Fruit fly (Drosophila melanogaster) whole organism, embryonic: ENCODE data around the gene CG44000.
A peak's percentile ranks its signal among the peaks of the same experiment; 100 is the strongest.

Experiments used
- Atf6 ChIP-seq: fragments of 200-800 bp; sonication (Bioruptor generic); IDR thresholded peaks from 2 replicates; pipeline ENCODE4 v1.3.6; 2022; ENCODE audit warnings: missing biosample characterization, missing genetic modification characterization
- Awh ChIP-seq: fragments of 200-800 bp; sonication (Bioruptor generic); IDR thresholded peaks from 2 replicates; pipeline ENCODE4, ENCODE4 v1.3.6; 2022; ENCODE audit warnings: missing biosample characterization, missing genetic modification characterization
- Bgb ChIP-seq: fragments of 200-800 bp; sonication (Bioruptor generic); IDR thresholded peaks from 2 replicates; pipeline ENCODE4 v1.3.6; 2022; ENCODE audit warnings: missing biosample characterization, missing genetic modification characterization; ENCODE audit not compliant: partially characterized antibody
- Blimp-1 ChIP-seq: fragments of 200-800 bp; sonication (Bioruptor generic); optimal IDR thresholded peaks from 3 replicates; lab custom pipeline; 2018; ENCODE audit warnings: missing biosample characterization, missing genetic modification characterization, mild to moderate bottlenecking, moderate library complexity, missing genetic modification reagents
- CG10979 ChIP-seq: fragments of 200-800 bp; sonication (Bioruptor generic); optimal IDR thresholded peaks from 2 replicates; lab custom pipeline; 2018; ENCODE audit warnings: missing biosample characterization, mild to moderate bottlenecking, missing genetic modification characterization, moderate library complexity
- CG12299 ChIP-seq: fragments of 200-800 bp; sonication (Bioruptor generic); optimal IDR thresholded peaks from 2 replicates; lab custom pipeline; 2018; ENCODE audit warnings: missing biosample characterization, mild to moderate bottlenecking, missing genetic modification characterization
- CG14965 ChIP-seq: fragments of 200-800 bp; sonication (Bioruptor generic); optimal IDR thresholded peaks from 2 replicates; lab custom pipeline; 2016; ENCODE audit warnings: missing biosample characterization, missing genetic modification characterization, borderline replicate concordance
- CG15479 ChIP-seq: fragments of 200-800 bp; sonication (Bioruptor generic); optimal IDR thresholded peaks from 3 replicates; lab custom pipeline; 2019; ENCODE audit warnings: missing biosample characterization, mild to moderate bottlenecking, missing genetic modification characterization, moderate library complexity
- CG17612 ChIP-seq: fragments of 200-800 bp; sonication (Bioruptor generic); IDR thresholded peaks from 2 replicates; pipeline ENCODE4 v1.3.6; 2022; ENCODE audit warnings: missing biosample characterization, missing genetic modification characterization
- CG2875 ChIP-seq: fragments of 200-800 bp; sonication (Bioruptor generic); optimal IDR thresholded peaks from 2 replicates; lab custom pipeline; 2017; ENCODE audit warnings: missing biosample characterization, mild to moderate bottlenecking, missing genetic modification characterization, missing genetic modification reagents
- CG33557 ChIP-seq: fragments of 200-800 bp; sonication (Bioruptor generic); optimal IDR thresholded peaks from 2 replicates; lab custom pipeline; 2019; ENCODE audit warnings: missing biosample characterization, mild to moderate bottlenecking, missing genetic modification characterization, moderate library complexity
- CG3847 ChIP-seq: fragments of 200-800 bp; sonication (Bioruptor generic); IDR thresholded peaks from 2 replicates; pipeline ENCODE4 v1.3.6; 2022; ENCODE audit warnings: missing biosample characterization, missing genetic modification characterization
- CG4617 ChIP-seq: fragments of 200-800 bp; sonication (Bioruptor generic); optimal IDR thresholded peaks from 3 replicates; lab custom pipeline; 2016; ENCODE audit warnings: missing biosample characterization, missing genetic modification characterization, borderline replicate concordance
- CG4730 ChIP-seq: fragments of 200-800 bp; sonication (Bioruptor generic); IDR thresholded peaks from 2 replicates; pipeline ENCODE4 v1.3.6; 2022; ENCODE audit warnings: missing biosample characterization, missing genetic modification characterization
- CG6689 ChIP-seq: fragments of 200-800 bp; sonication (Bioruptor generic); IDR thresholded peaks from 2 replicates; pipeline ENCODE4 v1.3.6; 2022; ENCODE audit warnings: missing biosample characterization, missing genetic modification characterization
- CG7745 ChIP-seq: fragments of 200-800 bp; sonication (Bioruptor generic); optimal IDR thresholded peaks from 2 replicates; lab custom pipeline; 2018; ENCODE audit warnings: missing biosample characterization, mild to moderate bottlenecking, missing genetic modification characterization, moderate library complexity
- CG8388 ChIP-seq: fragments of 200-800 bp; sonication (Bioruptor generic); optimal IDR thresholded peaks from 2 replicates; lab custom pipeline; 2019; ENCODE audit warnings: missing biosample characterization, mild to moderate bottlenecking, missing genetic modification characterization, moderate library complexity
- CG9932 ChIP-seq: fragments of 200-800 bp; sonication (Bioruptor generic); IDR thresholded peaks from 2 replicates; pipeline ENCODE4 v1.3.6; 2022; ENCODE audit warnings: missing biosample characterization, missing genetic modification characterization
- CkIIα-i1 ChIP-seq: fragments of 200-800 bp; sonication (Bioruptor generic); IDR thresholded peaks from 2 replicates; pipeline ENCODE4 v1.3.6; 2022; ENCODE audit warnings: missing biosample characterization, missing genetic modification characterization
- E2f1 ChIP-seq: fragments of 200-800 bp; sonication (Bioruptor generic); IDR thresholded peaks from 2 replicates; pipeline ENCODE4 v1.3.6; 2022; ENCODE audit warnings: missing biosample characterization, missing genetic modification characterization
- GATAe ChIP-seq: fragments of 200-800 bp; sonication (Bioruptor generic); conservative IDR thresholded peaks from 2 replicates; pipeline ENCODE4 v1.3.6; 2022; ENCODE audit warnings: missing biosample characterization, missing genetic modification characterization
- HLHmδ ChIP-seq: fragments of 200-800 bp; sonication (Bioruptor generic); optimal IDR thresholded peaks from 2 replicates; lab custom pipeline; 2018; ENCODE audit warnings: missing biosample characterization, mild to moderate bottlenecking, missing genetic modification characterization, moderate library complexity
- Hand ChIP-seq: fragments of 200-800 bp; sonication (Bioruptor generic); optimal IDR thresholded peaks from 2 replicates; lab custom pipeline; 2017; ENCODE audit warnings: mild to moderate bottlenecking, missing biosample characterization, missing genetic modification reagents, missing genetic modification characterization
- Lpt ChIP-seq: fragments of >200 bp; optimal IDR thresholded peaks from 2 replicates; lab custom pipeline; 2018; ENCODE audit warnings: missing biosample characterization, missing genetic modification characterization
- MBD-R2 ChIP-seq: fragments of 200-800 bp; sonication (Bioruptor generic); IDR thresholded peaks from 2 replicates; pipeline ENCODE4 v1.3.6; 2022; ENCODE audit warnings: missing biosample characterization, missing genetic modification characterization
- NfI ChIP-seq: fragments of 200-800 bp; sonication (Bioruptor generic); optimal IDR thresholded peaks from 3 replicates; lab custom pipeline; 2018; ENCODE audit warnings: missing biosample characterization, mild to moderate bottlenecking, missing genetic modification characterization, moderate library complexity
- Sry-δ ChIP-seq: fragments of 200-800 bp; sonication (Bioruptor generic); optimal IDR thresholded peaks from 2 replicates; lab custom pipeline; 2016; ENCODE audit warnings: missing biosample characterization, missing genetic modification characterization
- TFAM ChIP-seq: fragments of 200-800 bp; sonication (Bioruptor generic); optimal IDR thresholded peaks from 2 replicates; lab custom pipeline; 2017; ENCODE audit warnings: missing biosample characterization, missing genetic modification characterization, inconsistent platforms
- ato ChIP-seq: fragments of 200-800 bp; sonication (Bioruptor generic); IDR thresholded peaks from 2 replicates; pipeline ENCODE4 v1.3.6; 2022; ENCODE audit warnings: missing biosample characterization, missing genetic modification characterization; ENCODE audit not compliant: partially characterized antibody
- bab2 ChIP-seq: fragments of 200-800 bp; sonication (Bioruptor generic); optimal IDR thresholded peaks from 2 replicates; lab custom pipeline; 2016; ENCODE audit warnings: missing biosample characterization, missing genetic modification characterization
- br ChIP-seq: fragments of >200 bp; optimal IDR thresholded peaks from 2 replicates; lab custom pipeline; 2017
- corto ChIP-seq: fragments of 200-800 bp; sonication (Bioruptor generic); optimal IDR thresholded peaks from 2 replicates; lab custom pipeline; 2016; ENCODE audit warnings: missing biosample characterization, mild to moderate bottlenecking, missing genetic modification characterization, moderate library complexity
- dmrt11E ChIP-seq: fragments of 200-800 bp; sonication (Bioruptor generic); optimal IDR thresholded peaks from 3 replicates; lab custom pipeline; 2018; ENCODE audit warnings: missing biosample characterization, mild to moderate bottlenecking, missing genetic modification characterization, moderate library complexity
- eve ChIP-seq, 2 experiments: fragments of >200 bp; optimal IDR thresholded peaks; 2 replicates each; lab custom pipeline; 2017; ENCODE audit warnings: missing biosample characterization in 2 of 2, missing genetic modification characterization in 2 of 2
- eyg ChIP-seq: fragments of 200-800 bp; sonication (Bioruptor generic); optimal IDR thresholded peaks from 3 replicates; lab custom pipeline; 2016; ENCODE audit warnings: missing biosample characterization, missing genetic modification characterization
- fd64A ChIP-seq: fragments of 200-800 bp; sonication (Bioruptor generic); optimal IDR thresholded peaks from 3 replicates; lab custom pipeline; 2018; ENCODE audit warnings: missing biosample characterization, mild to moderate bottlenecking, missing genetic modification characterization
- ftz-f1 ChIP-seq: fragments of 200-800 bp; sonication (Bioruptor generic); optimal IDR thresholded peaks from 2 replicates; lab custom pipeline; 2016; ENCODE audit warnings: missing biosample characterization, missing genetic modification characterization
- gt ChIP-seq: fragments of 200-800 bp; sonication (Bioruptor generic); IDR thresholded peaks from 2 replicates; pipeline ENCODE4 v1.3.6; 2022; ENCODE audit warnings: missing biosample characterization, missing genetic modification characterization
- hkb ChIP-seq, 2 experiments: fragments of 200-800 bp in 1 of 2; fragments of >200 bp in 1 of 2; sonication (Bioruptor generic) in 1 of 2; IDR thresholded peaks in 1 of 2; optimal IDR thresholded peaks in 1 of 2; 2 replicates each; pipeline versions ENCODE4 v1.3.6 to Lab custom; 2017 to 2022; ENCODE audit warnings: missing biosample characterization in 1 of 2, missing genetic modification characterization in 1 of 2
- insv ChIP-seq, 2 experiments: fragments of 200-800 bp; sonication (Bioruptor generic); optimal IDR thresholded peaks; 3 replicates each; lab custom pipeline; 2016 to 2018; ENCODE audit warnings: missing biosample characterization in 2 of 2, missing genetic modification characterization in 2 of 2
- nmo ChIP-seq: fragments of 200-800 bp; sonication (Bioruptor generic); optimal IDR thresholded peaks from 2 replicates; lab custom pipeline; 2018; ENCODE audit warnings: missing biosample characterization, mild to moderate bottlenecking, missing genetic modification characterization, moderate library complexity
- run ChIP-seq: fragments of 200-800 bp; sonication (Bioruptor generic); optimal IDR thresholded peaks from 3 replicates; lab custom pipeline; 2018; ENCODE audit warnings: missing biosample characterization, mild to moderate bottlenecking, missing genetic modification characterization
- sim ChIP-seq: fragments of 200-800 bp; sonication (Bioruptor generic); IDR thresholded peaks from 2 replicates; pipeline ENCODE4 v1.3.6; 2022; ENCODE audit warnings: missing biosample characterization, missing genetic modification characterization
- sima ChIP-seq: fragments of 200-800 bp; sonication (Bioruptor generic); optimal IDR thresholded peaks from 2 replicates; lab custom pipeline; 2016; ENCODE audit warnings: missing biosample characterization, missing genetic modification characterization
- stc ChIP-seq: fragments of 200-800 bp; sonication (Bioruptor generic); IDR thresholded peaks from 2 replicates; pipeline ENCODE4 v1.3.6; 2022; ENCODE audit warnings: missing biosample characterization, missing genetic modification characterization
- vvl ChIP-seq: fragments of 200-800 bp; sonication (Bioruptor generic); IDR thresholded peaks from 2 replicates; pipeline ENCODE4 v1.3.6; 2022; ENCODE audit warnings: missing biosample characterization, missing genetic modification characterization
- zen2 ChIP-seq: fragments of 200-800 bp; sonication (Bioruptor generic); IDR thresholded peaks from 3 replicates; pipeline ENCODE4 v1.3.6; 2022; ENCODE audit warnings: missing biosample characterization, missing genetic modification characterization; ENCODE audit not compliant: partially characterized antibody

CG44000 gene

dm6 chr2L:4996283-4996922 is 46.7 kb upstream of the CG44000 start:
- no peak for TF ChIP-seq bab2 (GFP tag; lab: Kevin White, UChicago)
- no peak for TF ChIP-seq CG4617
- TF ChIP-seq CG14965 (GFP tag; lab: Kevin White, UChicago), result no peak
- no peak for TF ChIP-seq CG17612 (GFP tag; lab: Robert Waterston, UW)
- TF ChIP-seq CG33557, result no peak
- TF ChIP-seq eyg (GFP tag; lab: Kevin White, UChicago), result no peak
- TF ChIP-seq vvl, result peak; percentile 51; the same call in 1 of the 2 replicates
- TF ChIP-seq fd64A (GFP tag; lab: Kevin White, UChicago), result no peak
- TF ChIP-seq CG4730 (GFP tag; lab: Robert Waterston, UW), result no peak
- no peak for TF ChIP-seq nmo (GFP tag; lab: Kevin White, UChicago)
- TF ChIP-seq Hand (GFP tag; lab: Kevin White, UChicago), result no peak
- TF ChIP-seq eve (GFP tag; optimal IDR thresholded peaks at IDR 0.05; lab: Kevin White, UChicago), result peak in 1 of 2 experiments; percentile 69
- TF ChIP-seq run (tag; lab: Kevin White, UChicago), result no peak
- no peak for TF ChIP-seq HLHmδ (GFP tag; lab: Kevin White, UChicago)
- TF ChIP-seq NfI (GFP tag; lab: Kevin White, UChicago), result no peak
- TF ChIP-seq CG15479 (GFP tag; lab: Kevin White, UChicago), result no peak
- TF ChIP-seq Atf6 (GFP tag; lab: Robert Waterston, UW), result no peak
- TF ChIP-seq corto (GFP tag; lab: Kevin White, UChicago), result no peak
- no peak for TF ChIP-seq zen2 (GFP tag; lab: Robert Waterston, UW)
- no peak for TF ChIP-seq CG6689 (GFP tag; lab: Robert Waterston, UW)
- no peak for TF ChIP-seq Awh (GFP tag; lab: Robert Waterston, UW)
- no peak for TF ChIP-seq CG12299 (tag; lab: Kevin White, UChicago)
- TF ChIP-seq ato (GFP tag; lab: Robert Waterston, UW), result 0 out of 2 replicates have a peak, but pooled peaks have one; percentile 9
- no peak for TF ChIP-seq CG8388 (GFP tag; lab: Kevin White, UChicago)
- no peak for TF ChIP-seq E2f1 (GFP tag; lab: Robert Waterston, UW)
- TF ChIP-seq ftz-f1, result no peak
- peak; percentile 71 for TF ChIP-seq Blimp-1 (GFP tag; lab: Kevin White, UChicago)
- TF ChIP-seq CG10979 (tag; lab: Kevin White, UChicago), result no peak
- TF ChIP-seq sima, result no peak
- no peak for TF ChIP-seq hkb (optimal IDR thresholded peaks at IDR 0.05; lab: Kevin White, UChicago)
- no peak for TF ChIP-seq hkb (GFP tag; IDR thresholded peaks at IDR 0.05; lab: Robert Waterston, UW)
- TF ChIP-seq CG9932 (GFP tag; lab: Robert Waterston, UW), result no peak

- TF ChIP-seq Lpt (GFP tag; lab: Kevin White, UChicago) (no peak), Sry-δ (peak; percentile 81), TFAM (GFP tag; lab: Kevin White, UChicago) (peak; percentile 94), CG3847 (GFP tag; lab: Robert Waterston, UW) (peak; percentile 99), br (no peak), eyg (GFP tag; lab: Kevin White, UChicago) (peak; percentile 98), GATAe (GFP tag; lab: Robert Waterston, UW) (peak; percentile 96), CG7745 (tag; lab: Kevin White, UChicago) (peak; percentile 88), stc (GFP tag; lab: Robert Waterston, UW) (peak; percentile 99), Bgb (GFP tag; lab: Robert Waterston, UW) (peak; percentile 59), HLHmδ (GFP tag; lab: Kevin White, UChicago) (peak; percentile 12), dmrt11E (tag; lab: Kevin White, UChicago) (peak; percentile 99), gt (GFP tag; lab: Robert Waterston, UW) (peak; percentile 98), insv (GFP tag; optimal IDR thresholded peaks at IDR 0.05; lab: Kevin White, UChicago) (peak; percentile 9 to 70), sim (GFP tag; lab: Robert Waterston, UW) (peak; percentile 97), CG2875 (peak; percentile 99), MBD-R2 (peak; percentile 99), CkIIα-i1 (peak; percentile 96), eve (GFP tag; optimal IDR thresholded peaks at IDR 0.05; lab: Kevin White, UChicago) (peak; percentile 40 to 97)
Measured at dm6 chr2L:4997401-4998259, 45.4 kb upstream of the CG44000 start.
